Worm (Caenorhabditis elegans) whole organism, mixed stage, embryonic: ENCODE results near the gene B0507.2.
"Not testable (repeated sequence)": the region's sequence is repeated elsewhere in the genome, so short reads cannot be mapped to it uniquely, and the experiment has no call there.

Experiments
- M03D4.4 ChIP-seq: sonication (generic microtip); optimal IDR thresholded peaks from 2 replicates; lab custom pipeline; 2017; ENCODE audit warnings: mild to moderate bottlenecking, missing genetic modification characterization, missing compliant biosample characterization
- bed-3 ChIP-seq: fragments of 200-800 bp; sonication (Bioruptor generic); optimal IDR thresholded peaks from 3 replicates; lab custom pipeline; 2018; ENCODE audit warnings: mild to moderate bottlenecking, missing genetic modification characterization, moderate library complexity, missing compliant biosample characterization
- ceh-39 ChIP-seq: fragments of 150-350 bp; optimal IDR thresholded peaks from 2 replicates; lab custom pipeline; 2014; ENCODE audit warnings: missing biosample characterization, missing genetic modification characterization
- ceh-43 ChIP-seq: fragments of 200-800 bp; sonication (Bioruptor generic); optimal IDR thresholded peaks from 2 replicates; lab custom pipeline; 2018; ENCODE audit warnings: mild to moderate bottlenecking, missing genetic modification characterization, moderate library complexity, missing compliant biosample characterization
- ceh-83 ChIP-seq: fragments of 200-800 bp; sonication (Bioruptor generic); optimal IDR thresholded peaks from 2 replicates; lab custom pipeline; 2018; ENCODE audit warnings: mild to moderate bottlenecking, missing genetic modification characterization, missing compliant biosample characterization
- ces-1 ChIP-seq: fragments of 150-350 bp; optimal IDR thresholded peaks from 2 replicates; lab custom pipeline; 2014; ENCODE audit warnings: missing biosample characterization, missing genetic modification reagents, missing genetic modification characterization
- cnd-1 ChIP-seq: fragments of 200-800 bp; sonication (Bioruptor generic); optimal IDR thresholded peaks from 2 replicates; lab custom pipeline; 2018; ENCODE audit warnings: mild to moderate bottlenecking, missing genetic modification characterization, missing compliant biosample characterization
- drap-1 ChIP-seq: fragments of 200-800 bp; sonication (Bioruptor generic); optimal IDR thresholded peaks from 3 replicates; lab custom pipeline; 2018; ENCODE audit warnings: mild to moderate bottlenecking, missing genetic modification characterization, missing compliant biosample characterization
- elt-3 ChIP-seq: fragments of 150-350 bp; optimal IDR thresholded peaks from 2 replicates; lab custom pipeline; 2014; ENCODE audit warnings: missing biosample characterization, missing genetic modification characterization
- flh-1 ChIP-seq: fragments of 200-800 bp; sonication (Bioruptor generic); optimal IDR thresholded peaks from 2 replicates; lab custom pipeline; 2018; ENCODE audit warnings: mild to moderate bottlenecking, missing genetic modification characterization, moderate library complexity, missing compliant biosample characterization
- ham-2 ChIP-seq: fragments of 200-800 bp; sonication (Bioruptor generic); optimal IDR thresholded peaks from 2 replicates; lab custom pipeline; 2018; ENCODE audit warnings: mild to moderate bottlenecking, missing genetic modification characterization, missing compliant biosample characterization
- hlh-1 ChIP-seq: fragments of 150-350 bp; optimal IDR thresholded peaks from 2 replicates; lab custom pipeline; 2014; ENCODE audit warnings: missing biosample characterization, missing genetic modification reagents, missing genetic modification characterization
- lin-13 ChIP-seq: fragments of 150-350 bp; optimal IDR thresholded peaks from 2 replicates; lab custom pipeline; 2014; ENCODE audit warnings: missing biosample characterization, missing genetic modification characterization
- lin-32 ChIP-seq: fragments of 200-800 bp; sonication (Bioruptor generic); optimal IDR thresholded peaks from 2 replicates; lab custom pipeline; 2018; ENCODE audit warnings: mild to moderate bottlenecking, missing genetic modification characterization, missing compliant biosample characterization
- lsy-2 ChIP-seq: fragments of 150-350 bp; optimal IDR thresholded peaks from 2 replicates; lab custom pipeline; 2014; ENCODE audit warnings: missing biosample characterization, missing genetic modification characterization
- mep-1 ChIP-seq: fragments of 150-350 bp; optimal IDR thresholded peaks from 2 replicates; lab custom pipeline; 2017; ENCODE audit warnings: missing biosample characterization, missing genetic modification reagents, missing genetic modification characterization, inconsistent platforms
- mls-2 ChIP-seq: sonication (generic microtip); optimal IDR thresholded peaks from 2 replicates; lab custom pipeline; 2016; ENCODE audit warnings: mild to moderate bottlenecking, missing genetic modification characterization, moderate library complexity, missing compliant biosample characterization
- nhr-12 ChIP-seq: fragments of 150-350 bp; optimal IDR thresholded peaks from 2 replicates; lab custom pipeline; 2014; ENCODE audit warnings: missing biosample characterization, missing genetic modification characterization
- nhr-2 ChIP-seq: fragments of 150-350 bp; optimal IDR thresholded peaks from 2 replicates; lab custom pipeline; 2014; ENCODE audit warnings: missing biosample characterization, missing genetic modification characterization
- nhr-237 ChIP-seq: fragments of 150-350 bp; optimal IDR thresholded peaks from 2 replicates; lab custom pipeline; 2014; ENCODE audit warnings: missing biosample characterization, missing genetic modification characterization
- nhr-28 ChIP-seq: fragments of 150-350 bp; optimal IDR thresholded peaks from 2 replicates; lab custom pipeline; 2014; ENCODE audit warnings: missing biosample characterization, missing genetic modification characterization
- nhr-76 ChIP-seq: sonication (generic microtip); optimal IDR thresholded peaks from 2 replicates; lab custom pipeline; 2017; ENCODE audit warnings: missing biosample characterization, missing genetic modification characterization
- pha-4 ChIP-seq: fragments of 150-350 bp; optimal IDR thresholded peaks from 2 replicates; lab custom pipeline; 2018; ENCODE audit warnings: missing biosample characterization, missing genetic modification reagents, missing genetic modification characterization
- snpc-4 ChIP-seq: fragments of 150-350 bp; optimal IDR thresholded peaks from 2 replicates; lab custom pipeline; 2014; ENCODE audit warnings: missing biosample characterization, missing genetic modification characterization
- tbx-8 ChIP-seq: fragments of 200-800 bp; sonication (Bioruptor generic); optimal IDR thresholded peaks from 2 replicates; lab custom pipeline; 2018; ENCODE audit warnings: mild to moderate bottlenecking, missing genetic modification characterization, moderate library complexity, missing compliant biosample characterization
- unc-120 ChIP-seq: sonication (generic microtip); optimal IDR thresholded peaks from 2 replicates; lab custom pipeline; 2017; ENCODE audit warnings: missing genetic modification characterization, missing compliant biosample characterization; ENCODE audit not compliant: poor library complexity, severe bottlenecking
- unc-62 ChIP-seq: fragments of 150-350 bp; optimal IDR thresholded peaks from 2 replicates; lab custom pipeline; 2014; ENCODE audit warnings: missing biosample characterization, missing genetic modification reagents, missing genetic modification characterization
- zip-8 ChIP-seq: fragments of 150-350 bp; optimal IDR thresholded peaks from 2 replicates; lab custom pipeline; 2014; ENCODE audit warnings: missing biosample characterization, missing genetic modification characterization
- ztf-11 ChIP-seq: fragments of 150-350 bp; optimal IDR thresholded peaks from 2 replicates; lab custom pipeline; 2014; ENCODE audit warnings: missing biosample characterization, missing genetic modification characterization

The B0507.2 gene

ce11 chrV:8773826-8774382, at the start of gene B0507.2:
Gene B0507.2 (plus strand): TSS chrV:8774332.
- TF ChIP-seq ces-1 (GFP tag; lab: Kevin White, UChicago) (peak; percentile 51), nhr-237 (no peak), ztf-11 (no peak)

- TF ChIP-seq zip-8; nhr-28 (tag; lab: Kevin White, UChicago); mep-1 (tag; lab: Kevin White, UChicago): not testable (repeated sequence)
- TF ChIP-seq, all 35 proteins: peak for 0; not testable (repeated sequence) for 35
These were observed 47.9 kb upstream of the B0507.2 start, which contains the start of gene droe-8 for ce11 chrV:8726228-8726627. Gene droe-8 (plus strand): TSS chrV:8726528.

ce11 chrV:8727077-8727476, 47.1 kb upstream of the B0507.2 start, which contains the start of gene ZC196.9:
Gene ZC196.9 (minus strand): TSS chrV:8727177.
- TF ChIP-seq cnd-1 (tag; lab: Kevin White, UChicago) = no peak
- TF ChIP-seq, all 35 proteins: peak for 0

ce11 chrV:8729100-8729499, 45.0 kb upstream of the B0507.2 start, which contains the start of gene ZC196.5:
Gene ZC196.5 (plus strand): TSS chrV:8729400.
- TF ChIP-seq ceh-43 (GFP tag; lab: Kevin White, UChicago) (no peak), ham-2 (GFP tag; lab: Kevin White, UChicago) (no peak), lsy-2 (no peak), ztf-11 (no peak), unc-120 (tag; lab: Kevin White, UChicago) (no peak), bed-3 (GFP tag; lab: Kevin White, UChicago) (no peak), M03D4.4 (tag; lab: Kevin White, UChicago) (no peak), zip-8 (no peak), cnd-1 (tag; lab: Kevin White, UChicago) (no peak), flh-1 (GFP tag; lab: Kevin White, UChicago) (no peak), lin-32 (GFP tag; lab: Kevin White, UChicago) (no peak), nhr-28 (tag; lab: Kevin White, UChicago) (no peak), nhr-2 (tag; lab: Kevin White, UChicago) (no peak), tbx-8 (GFP tag; lab: Kevin White, UChicago) (no peak), elt-3 (no peak), nhr-237 (no peak), unc-62 (GFP tag; lab: Kevin White, UChicago) (no peak), ces-1 (GFP tag; lab: Kevin White, UChicago) (no peak)

ce11 chrV:8730991-8731390, 43.1 kb upstream of the B0507.2 start:
- TF ChIP-seq drap-1 (GFP tag; lab: Kevin White, UChicago) = no peak
- TF ChIP-seq nhr-12 = no peak
- no peak for TF ChIP-seq elt-3
- no peak for TF ChIP-seq ceh-39 (tag; lab: Kevin White, UChicago)
- TF ChIP-seq, all 35 proteins: peak for 0

ce11 chrV:8732934-8733333, 41.2 kb upstream of the B0507.2 start, which contains the start of gene ZC196.4:
Gene ZC196.4 (plus strand): TSS chrV:8733106.
- TF ChIP-seq ceh-83 (no peak), lin-13 (tag; lab: Kevin White, UChicago) (no peak), ceh-43 (GFP tag; lab: Kevin White, UChicago) (no peak), elt-3 (no peak), mep-1 (tag; lab: Kevin White, UChicago) (no peak), bed-3 (GFP tag; lab: Kevin White, UChicago) (no peak)

ce11 chrV:8736369-8736768, 37.8 kb upstream of the B0507.2 start, which contains the start of gene ZC196.3:
Gene ZC196.3 (plus strand): TSS chrV:8736669.
- TF ChIP-seq lsy-2 (no peak), ceh-39 (tag; lab: Kevin White, UChicago) (no peak), drap-1 (GFP tag; lab: Kevin White, UChicago) (no peak), pha-4 (tag; lab: Kevin White, UChicago) (no peak), nhr-12 (no peak), nhr-237 (no peak)

- TF ChIP-seq lin-13 (tag; lab: Kevin White, UChicago) (no peak), hlh-1 (tag; lab: Kevin White, UChicago) (no peak), nhr-76 (tag; lab: Kevin White, UChicago) (no peak), ceh-39 (tag; lab: Kevin White, UChicago) (no peak), ces-1 (GFP tag; lab: Kevin White, UChicago) (no peak), ceh-83 (no peak), cnd-1 (tag; lab: Kevin White, UChicago) (no peak), unc-120 (tag; lab: Kevin White, UChicago) (no peak), ztf-11 (no peak), M03D4.4 (tag; lab: Kevin White, UChicago) (no peak), mls-2 (tag; lab: Kevin White, UChicago) (no peak), snpc-4 (no peak), zip-8 (no peak), tbx-8 (GFP tag; lab: Kevin White, UChicago) (no peak)
These were observed 35.0 kb upstream of the B0507.2 start, which contains the start of gene ZC196.2 for ce11 chrV:8739136-8739535. Gene ZC196.2 (plus strand): TSS chrV:8739436.
